Worm (Caenorhabditis elegans): ENCODE measurements around the gene srx-24.

Gene srx-24

DNA sequence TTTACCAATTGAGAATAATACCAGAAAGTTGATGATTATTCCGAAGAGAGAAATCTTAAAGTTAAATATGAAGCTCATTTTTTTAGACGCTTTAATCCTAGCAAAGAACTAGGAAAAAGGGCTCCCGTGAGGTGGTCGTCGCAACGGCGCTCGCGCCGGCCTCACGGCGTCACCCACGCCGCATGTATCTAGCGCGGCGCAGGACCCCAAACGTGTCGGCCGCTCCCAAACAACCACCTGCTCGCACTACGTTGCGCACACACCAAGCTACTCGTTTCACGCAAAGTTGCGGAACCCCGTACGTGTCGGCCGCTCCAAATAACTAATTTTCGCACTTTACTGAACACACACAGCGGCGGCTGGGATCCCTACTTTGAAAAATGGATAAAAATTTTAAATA, 3.5 kb downstream of the srx-24 start:
- TF ChIP-seq mls-2 (tag; optimal IDR thresholded peaks at IDR 0.05) (no peak), mab-5 (tag; optimal IDR thresholded peaks at IDR 0.05) (no peak), ceh-43 (GFP tag; optimal IDR thresholded peaks at IDR 0.05) (no peak), lsy-2 (tag; optimal IDR thresholded peaks at IDR 0.05) (no peak), ceh-39 (tag; optimal IDR thresholded peaks at IDR 0.05) (no peak), nhr-2 (tag; optimal IDR thresholded peaks at IDR 0.05) (no peak), nhr-12 (tag; optimal IDR thresholded peaks at IDR 0.05) (no peak), hlh-1 (tag; optimal IDR thresholded peaks at IDR 0.05) (no peak), nhr-76 (tag; optimal IDR thresholded peaks at IDR 0.05) (no peak), flh-1 (GFP tag; optimal IDR thresholded peaks at IDR 0.05) (no peak), bed-3 (GFP tag; optimal IDR thresholded peaks at IDR 0.05) (no peak), drap-1 (GFP tag; optimal IDR thresholded peaks at IDR 0.05) (no peak), elt-1 (tag; optimal IDR thresholded peaks at IDR 0.05; ENCODE audit: borderline replicate concordance, insufficient read depth) (no peak), mep-1 (tag; optimal IDR thresholded peaks at IDR 0.05) (no peak)

DNA sequence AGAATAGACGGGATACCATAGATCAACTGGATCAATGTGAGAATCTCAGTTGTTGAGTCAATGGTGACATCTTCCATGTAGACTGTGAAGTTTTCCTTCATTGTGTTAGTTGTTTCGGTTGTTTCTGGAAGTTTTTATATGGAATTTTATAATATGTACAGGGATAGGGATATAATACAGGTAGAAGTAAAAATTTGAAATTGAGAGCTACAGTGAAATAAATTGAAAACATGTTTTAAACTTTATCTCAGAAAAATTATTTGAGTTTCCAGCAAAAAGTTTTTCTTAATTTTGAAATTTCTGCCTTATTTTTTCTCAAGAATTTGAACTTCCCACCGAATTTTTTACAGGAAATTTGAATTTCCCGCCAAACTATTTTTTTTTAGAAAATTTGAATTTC, 7.6 kb downstream of the srx-24 start, which contains the start of gene srg-62:
Gene srg-62 (minus strand): TSS at position 101 of the 400 bp plus-strand sequence.
- no peak for TF ChIP-seq nhr-28 (tag; optimal IDR thresholded peaks at IDR 0.05)

DNA sequence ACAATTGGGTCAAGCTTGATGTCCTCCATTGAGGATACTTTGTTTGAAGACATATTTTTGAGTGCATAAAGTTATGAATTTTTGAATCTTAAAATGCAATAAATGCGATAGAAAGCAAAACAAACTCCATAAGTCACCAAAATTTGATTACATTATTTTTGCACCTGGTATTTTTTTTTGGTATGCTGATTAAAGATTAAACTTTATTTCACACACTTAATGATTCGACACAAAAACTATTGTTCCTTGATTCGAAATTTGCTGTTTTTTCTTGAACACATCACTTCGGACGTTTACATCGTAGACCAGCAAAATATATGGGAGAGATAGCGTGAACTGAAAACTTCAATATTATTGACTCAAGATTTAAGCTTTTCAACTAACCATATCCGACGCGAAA, 9.7 kb downstream of the srx-24 start, which contains the start of gene srg-61:
Gene srg-61 (minus strand): TSS at position 101 of the 400 bp plus-strand sequence.
- no peak for TF ChIP-seq unc-120 (tag; optimal IDR thresholded peaks at IDR 0.05; ENCODE audit: poor library complexity, severe bottlenecking)
- TF ChIP-seq sem-2 (GFP tag; optimal IDR thresholded peaks at IDR 0.05), result no peak
- TF ChIP-seq hlh-1 (tag; optimal IDR thresholded peaks at IDR 0.05), result no peak
- no peak for TF ChIP-seq ces-1 (GFP tag; optimal IDR thresholded peaks at IDR 0.05)
- no peak for TF ChIP-seq nhr-2 (tag; optimal IDR thresholded peaks at IDR 0.05)
- TF ChIP-seq lin-13 (tag; optimal IDR thresholded peaks at IDR 0.05), result no peak
- no peak for TF ChIP-seq tbx-8 (GFP tag; optimal IDR thresholded peaks at IDR 0.05)
- TF ChIP-seq ceh-43 (GFP tag; optimal IDR thresholded peaks at IDR 0.05), result no peak
- no peak for TF ChIP-seq ceh-83 (GFP tag; optimal IDR thresholded peaks at IDR 0.05)
- no peak for TF ChIP-seq sptf-1 (tag; optimal IDR thresholded peaks at IDR 0.05)
- no peak for TF ChIP-seq zip-8 (tag; optimal IDR thresholded peaks at IDR 0.05)
- TF ChIP-seq ceh-39 (tag; optimal IDR thresholded peaks at IDR 0.05), result no peak

DNA sequence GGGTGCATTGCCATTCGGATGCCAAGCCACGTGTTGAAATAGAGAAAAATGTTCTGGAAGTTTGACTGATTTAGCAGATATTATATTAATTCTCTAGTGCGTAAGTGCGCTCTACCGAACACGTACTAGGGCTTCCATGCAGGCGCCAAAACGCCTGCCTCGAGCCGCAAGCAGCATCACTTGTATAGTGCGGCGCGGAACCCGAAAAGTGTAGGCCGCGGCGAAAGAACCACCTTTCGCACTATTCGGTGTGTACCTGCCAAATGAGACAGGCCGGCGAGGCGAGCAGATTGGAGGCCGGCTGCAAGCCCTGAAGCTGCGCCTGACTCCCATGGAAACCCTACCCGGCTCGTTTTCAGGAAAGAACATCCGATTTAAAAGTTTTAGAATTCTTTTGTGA, 10.3 kb downstream of the srx-24 start:
- TF ChIP-seq blmp-1 (tag; optimal IDR thresholded peaks at IDR 0.05) (no peak), snpc-4 (tag; optimal IDR thresholded peaks at IDR 0.05) (no peak), ceh-83 (GFP tag; optimal IDR thresholded peaks at IDR 0.05) (no peak), elt-3 (tag; optimal IDR thresholded peaks at IDR 0.05) (no peak), mab-5 (tag; optimal IDR thresholded peaks at IDR 0.05) (no peak), ztf-11 (tag; optimal IDR thresholded peaks at IDR 0.05) (no peak), nhr-2 (tag; optimal IDR thresholded peaks at IDR 0.05) (no peak), lin-32 (GFP tag; optimal IDR thresholded peaks at IDR 0.05) (no peak), unc-39 (tag; optimal IDR thresholded peaks at IDR 0.05) (no peak)

DNA sequence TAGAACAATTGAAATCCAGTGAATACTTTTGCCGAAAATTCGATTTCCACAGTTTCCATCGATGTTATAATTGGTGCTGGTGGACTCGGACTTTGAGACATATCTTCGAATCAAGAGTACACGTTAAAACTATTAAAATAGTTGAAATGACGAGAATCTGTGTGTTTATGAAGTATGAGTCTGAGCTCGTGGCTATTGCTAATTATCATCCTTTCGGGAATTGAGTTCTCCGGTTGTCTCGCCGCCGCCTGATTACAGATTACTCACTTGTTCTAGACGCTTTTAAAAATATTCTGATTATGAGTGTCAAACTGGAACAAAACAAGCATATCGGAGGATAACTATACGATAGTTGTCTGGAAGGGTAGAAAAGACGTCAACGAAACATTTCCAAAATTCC, 11.7 kb downstream of the srx-24 start, which contains the start of gene srg-56:
Gene srg-56 (minus strand): TSS at position 101 of the 400 bp plus-strand sequence.
- TF ChIP-seq nhr-28 (tag; optimal IDR thresholded peaks at IDR 0.05) (no peak), flh-1 (GFP tag; optimal IDR thresholded peaks at IDR 0.05) (no peak), ceh-83 (GFP tag; optimal IDR thresholded peaks at IDR 0.05) (no peak), unc-39 (tag; optimal IDR thresholded peaks at IDR 0.05) (no peak), nhr-76 (tag; optimal IDR thresholded peaks at IDR 0.05) (no peak), ham-2 (GFP tag; optimal IDR thresholded peaks at IDR 0.05) (no peak), ztf-11 (tag; optimal IDR thresholded peaks at IDR 0.05) (no peak), nhr-12 (tag; optimal IDR thresholded peaks at IDR 0.05) (no peak), nhr-2 (tag; optimal IDR thresholded peaks at IDR 0.05) (no peak), elt-3 (tag; optimal IDR thresholded peaks at IDR 0.05) (no peak), bed-3 (GFP tag; optimal IDR thresholded peaks at IDR 0.05) (no peak), mab-5 (tag; optimal IDR thresholded peaks at IDR 0.05) (no peak)

DNA sequence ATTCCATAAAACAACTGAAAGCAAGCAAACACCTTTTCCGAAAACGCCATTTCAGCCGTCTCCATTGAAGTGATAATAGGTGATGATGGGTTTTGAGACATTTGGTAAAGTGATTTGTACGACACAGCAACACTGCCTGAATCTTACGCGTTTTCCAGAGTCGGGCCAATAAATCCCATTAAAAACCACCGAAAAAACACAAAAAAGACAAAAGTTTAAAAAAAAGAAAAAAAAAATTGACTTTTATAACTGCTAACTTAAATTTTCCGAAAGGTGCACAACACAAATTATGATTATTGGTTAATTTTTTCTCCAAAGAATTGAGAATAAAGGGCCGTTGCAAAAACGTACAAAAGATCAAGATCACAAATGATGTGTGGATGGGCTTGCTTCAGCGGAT, 15.5 kb downstream of the srx-24 start, which contains the start of gene srg-57:
Gene srg-57 (minus strand): TSS at position 101 of the 400 bp plus-strand sequence.
- no peak for TF ChIP-seq ham-2 (GFP tag; optimal IDR thresholded peaks at IDR 0.05)
- no peak for TF ChIP-seq nhr-237 (tag; optimal IDR thresholded peaks at IDR 0.05)
- TF ChIP-seq elt-3 (tag; optimal IDR thresholded peaks at IDR 0.05), result no peak

Measured in whole organism, mixed stage, embryonic.